Worm (Caenorhabditis elegans) whole organism, young adult: ENCODE results near the gene bed-2.

ENCODE experiments used
- B0019.2 ChIP-seq: fragments of 200-800 bp; sonication (Bioruptor generic); conservative IDR thresholded peaks from 2 replicates; pipeline ENCODE4 v1.3.6; 2022; ENCODE audit warnings: missing genetic modification reagents, missing genetic modification characterization, missing compliant biosample characterization
- B0035.1 ChIP-seq: sonication (generic microtip); optimal IDR thresholded peaks from 2 replicates; lab custom pipeline; 2016; ENCODE audit warnings: missing genetic modification characterization, mild to moderate bottlenecking, missing compliant biosample characterization, missing genotype, missing genetic modification reagents
- F10E7.11 ChIP-seq: sonication (generic microtip); optimal IDR thresholded peaks from 2 replicates; lab custom pipeline; 2017; ENCODE audit warnings: mild to moderate bottlenecking, missing genetic modification characterization, moderate library complexity, missing compliant biosample characterization
- F22D6.2 ChIP-seq: sonication (generic microtip); optimal IDR thresholded peaks from 2 replicates; lab custom pipeline; 2016; ENCODE audit warnings: mild to moderate bottlenecking, missing genetic modification characterization, missing compliant biosample characterization
- F39B2.1 ChIP-seq: fragments of 200-800 bp; sonication (Bioruptor generic); IDR thresholded peaks from 2 replicates; pipeline ENCODE4 v1.3.6; 2022; ENCODE audit warnings: missing genetic modification reagents, missing genetic modification characterization, missing compliant biosample characterization
- F57C9.4 ChIP-seq: sonication (generic microtip); optimal IDR thresholded peaks from 2 replicates; lab custom pipeline; 2017; ENCODE audit warnings: mild to moderate bottlenecking, missing genetic modification characterization, missing compliant biosample characterization
- K11D2.4 ChIP-seq: fragments of 200-800 bp; sonication (Bioruptor generic); IDR thresholded peaks from 2 replicates; pipeline ENCODE4 v1.3.6; 2022; ENCODE audit warnings: missing genetic modification reagents, missing genetic modification characterization, missing compliant biosample characterization
- T07F8.4 ChIP-seq: sonication (generic microtip); optimal IDR thresholded peaks from 2 replicates; lab custom pipeline; 2016; ENCODE audit warnings: mild to moderate bottlenecking, missing genetic modification characterization, moderate library complexity, missing compliant biosample characterization
- Y53G8AR.9 ChIP-seq: fragments of 200-800 bp; sonication (Bioruptor generic); conservative IDR thresholded peaks from 2 replicates; pipeline ENCODE4 v1.3.6; 2022; ENCODE audit warnings: missing genetic modification reagents, missing genetic modification characterization, missing compliant biosample characterization
- Y56A3A.18 ChIP-seq: fragments of 200-800 bp; sonication (Bioruptor generic); IDR thresholded peaks from 2 replicates; pipeline ENCODE4 v1.3.6; 2022; ENCODE audit warnings: missing genetic modification reagents, missing genetic modification characterization, missing compliant biosample characterization
- Y67H2A.10 ChIP-seq: fragments of 200-800 bp; sonication (Bioruptor generic); conservative IDR thresholded peaks from 2 replicates; pipeline ENCODE4 v1.3.6; 2022; ENCODE audit warnings: missing genetic modification reagents, missing genetic modification characterization, missing compliant biosample characterization
- athp-1 ChIP-seq: sonication (generic microtip); optimal IDR thresholded peaks from 2 replicates; lab custom pipeline; 2017; ENCODE audit warnings: mild to moderate bottlenecking, missing genetic modification characterization, missing compliant biosample characterization
- bed-2 ChIP-seq: fragments of 200-800 bp; sonication (Bioruptor generic); IDR thresholded peaks from 2 replicates; pipeline ENCODE4 v1.3.6; 2022; ENCODE audit warnings: missing genetic modification reagents, missing genetic modification characterization, missing compliant biosample characterization
- cebp-2 ChIP-seq: fragments of 200-800 bp; sonication (Bioruptor generic); IDR thresholded peaks from 2 replicates; pipeline ENCODE4 v1.3.6; 2022; ENCODE audit warnings: missing genetic modification characterization, missing compliant biosample characterization
- ceh-27 ChIP-seq: fragments of 200-800 bp; sonication (Bioruptor generic); optimal IDR thresholded peaks from 2 replicates; lab custom pipeline; 2018; ENCODE audit warnings: mild to moderate bottlenecking, missing genetic modification characterization, moderate library complexity, missing compliant biosample characterization
- ceh-40 ChIP-seq: fragments of 200-800 bp; sonication (Bioruptor generic); IDR thresholded peaks from 2 replicates; pipeline ENCODE4 v1.3.6; 2022; ENCODE audit warnings: missing genetic modification characterization, missing compliant biosample characterization
- ceh-91 ChIP-seq: fragments of 200-800 bp; sonication (Bioruptor generic); IDR thresholded peaks from 2 replicates; pipeline ENCODE4 v1.3.6; 2022; ENCODE audit warnings: missing genetic modification reagents, missing genetic modification characterization, missing compliant biosample characterization
- dpff-1 ChIP-seq: sonication (generic microtip); optimal IDR thresholded peaks from 2 replicates; lab custom pipeline; 2017; ENCODE audit warnings: mild to moderate bottlenecking, missing genetic modification characterization, missing compliant biosample characterization
- egl-18 ChIP-seq: fragments of 200-800 bp; sonication (Bioruptor generic); IDR thresholded peaks from 2 replicates; pipeline ENCODE4 v1.3.6; 2022; ENCODE audit warnings: missing genetic modification reagents, missing genetic modification characterization, missing compliant biosample characterization
- egrh-3 ChIP-seq: fragments of 200-800 bp; sonication (Bioruptor generic); IDR thresholded peaks from 2 replicates; pipeline ENCODE4 v1.3.6; 2022; ENCODE audit warnings: missing genetic modification reagents, missing genetic modification characterization, missing compliant biosample characterization
- ekl-4 ChIP-seq: fragments of 200-800 bp; sonication (Bioruptor generic); IDR thresholded peaks from 2 replicates; pipeline ENCODE4 v1.3.6; 2022; ENCODE audit warnings: missing genetic modification reagents, missing genetic modification characterization, missing compliant biosample characterization
- gei-17 ChIP-seq: fragments of 200-800 bp; sonication (Bioruptor generic); optimal IDR thresholded peaks from 2 replicates; lab custom pipeline; 2018; ENCODE audit warnings: mild to moderate bottlenecking, missing genetic modification characterization, missing compliant biosample characterization
- him-1 ChIP-seq: sonication (generic microtip); optimal IDR thresholded peaks from 2 replicates; lab custom pipeline; 2016; ENCODE audit warnings: missing genotype, missing genetic modification reagents, missing genetic modification characterization, missing compliant biosample characterization
- hlh-26 ChIP-seq: fragments of 200-800 bp; sonication (Bioruptor generic); conservative IDR thresholded peaks from 2 replicates; pipeline ENCODE4 v1.3.6; 2022; ENCODE audit warnings: missing genetic modification reagents, missing genetic modification characterization, missing compliant biosample characterization
- lin-26 ChIP-seq: fragments of 200-800 bp; sonication (Bioruptor generic); IDR thresholded peaks from 2 replicates; pipeline ENCODE4 v1.3.6; 2022; ENCODE audit warnings: missing genetic modification reagents, missing genetic modification characterization, missing compliant biosample characterization
- lin-35 ChIP-seq, 3 experiments: fragments of 150-350 bp in 2 of 3; sonication (generic microtip) in 1 of 3; optimal IDR thresholded peaks; 2 replicates each; lab custom pipeline; 2014 to 2018; ENCODE audit warnings: missing biosample characterization in 3 of 3, missing genetic modification characterization in 3 of 3, missing genetic modification reagents in 3 of 3
- lin-40 ChIP-seq: sonication (generic microtip); optimal IDR thresholded peaks from 2 replicates; lab custom pipeline; 2016; ENCODE audit warnings: missing genetic modification characterization, mild to moderate bottlenecking, missing compliant biosample characterization, missing genotype, missing genetic modification reagents
- lin-54 ChIP-seq: fragments of 200-800 bp; sonication (Bioruptor generic); optimal IDR thresholded peaks from 2 replicates; lab custom pipeline; 2018; ENCODE audit warnings: mild to moderate bottlenecking, missing genetic modification characterization, missing compliant biosample characterization
- madf-3 ChIP-seq: fragments of 200-800 bp; sonication (Bioruptor generic); IDR thresholded peaks from 2 replicates; pipeline ENCODE4 v1.3.6; 2022; ENCODE audit warnings: missing genetic modification reagents, missing genetic modification characterization, missing compliant biosample characterization
- madf-6 ChIP-seq: fragments of 200-800 bp; sonication (Bioruptor generic); IDR thresholded peaks from 2 replicates; pipeline ENCODE4 v1.3.6; 2022; ENCODE audit warnings: missing genetic modification reagents, missing genetic modification characterization, missing compliant biosample characterization
- nfya-1 ChIP-seq: sonication (generic microtip); optimal IDR thresholded peaks from 2 replicates; lab custom pipeline; 2017; ENCODE audit warnings: antibody characterized with exemption, missing compliant biosample characterization, missing genetic modification characterization, borderline replicate concordance; ENCODE audit not compliant: insufficient read depth
- nfya-2 ChIP-seq: fragments of 200-800 bp; sonication (Bioruptor generic); IDR thresholded peaks from 2 replicates; pipeline ENCODE4 v1.3.6; 2022; ENCODE audit warnings: missing genetic modification reagents, missing genetic modification characterization, missing compliant biosample characterization
- nhr-179 ChIP-seq: sonication (generic microtip); optimal IDR thresholded peaks from 2 replicates; lab custom pipeline; 2016; ENCODE audit warnings: mild to moderate bottlenecking, missing genetic modification characterization, missing compliant biosample characterization
- nhr-27 ChIP-seq: fragments of 200-800 bp; sonication (Bioruptor generic); optimal IDR thresholded peaks from 2 replicates; lab custom pipeline; 2018; ENCODE audit warnings: mild to moderate bottlenecking, missing genetic modification characterization, moderate library complexity, missing compliant biosample characterization
- nhr-80 ChIP-seq: sonication (generic microtip); optimal IDR thresholded peaks from 2 replicates; lab custom pipeline; 2016; ENCODE audit warnings: missing genetic modification characterization, missing compliant biosample characterization
- pbrm-1 ChIP-seq: fragments of 200-800 bp; sonication (Bioruptor generic); IDR thresholded peaks from 2 replicates; pipeline ENCODE4 v1.3.6; 2022; ENCODE audit warnings: missing genetic modification reagents, missing genetic modification characterization, missing compliant biosample characterization
- snpc-4 ChIP-seq, 5 experiments: fragments of 150-350 bp in 1 of 5; sonication (generic microtip) in 4 of 5; optimal IDR thresholded peaks; 2 replicates each; lab custom pipeline; 2014 to 2018; ENCODE audit warnings: missing genetic modification characterization in 5 of 5, missing biosample characterization in 3 of 5, antibody characterized with exemption in 2 of 5, mild to moderate bottlenecking in 2 of 5, missing compliant biosample characterization in 2 of 5, missing genotype in 2 of 5, moderate library complexity in 2 of 5, missing genetic modification reagents in 1 of 5
- somi-1 ChIP-seq: fragments of 200-800 bp; sonication (Bioruptor generic); optimal IDR thresholded peaks from 2 replicates; lab custom pipeline; 2018; ENCODE audit warnings: mild to moderate bottlenecking, missing genetic modification characterization, missing compliant biosample characterization
- sptf-2 ChIP-seq: fragments of 200-800 bp; sonication (Bioruptor generic); optimal IDR thresholded peaks from 2 replicates; lab custom pipeline; 2018; ENCODE audit warnings: mild to moderate bottlenecking, missing genetic modification characterization, missing compliant biosample characterization
- zfh-2 ChIP-seq: fragments of 200-800 bp; sonication (Bioruptor generic); conservative IDR thresholded peaks from 2 replicates; pipeline ENCODE4 v1.3.6; 2022; ENCODE audit warnings: missing genetic modification reagents, missing genetic modification characterization, missing compliant biosample characterization
- ztf-25 ChIP-seq: fragments of 200-800 bp; sonication (Bioruptor generic); IDR thresholded peaks from 2 replicates; pipeline ENCODE4 v1.3.6; 2022; ENCODE audit warnings: missing genetic modification reagents, missing genetic modification characterization, missing compliant biosample characterization

bed-2 gene

ce11 chrIII:11456577-11456976 is 14.0 kb downstream of the bed-2 start, which contains the start of gene plr-1:
Gene plr-1, plus strand, starts transcription at chrIII:11456877.
- TF ChIP-seq dpff-1 (tag; lab: Kevin White, UChicago) (no peak), him-1 (tag; lab: Kevin White, UChicago) (no peak), lin-35 (GFP tag; optimal IDR thresholded peaks at IDR 0.05; lab: Kevin White, UChicago) (no peak), madf-6 (GFP tag; lab: Robert Waterston, UW) (no peak)

ce11 chrIII:11453970-11454369 is 16.6 kb downstream of the bed-2 start:
- TF ChIP-seq B0019.2 (no peak), cebp-2 (GFP tag; lab: Robert Waterston, UW) (no peak), K11D2.4 (GFP tag; lab: Robert Waterston, UW) (no peak), athp-1 (no peak), ztf-25 (GFP tag; lab: Robert Waterston, UW) (no peak), ekl-4 (GFP tag; lab: Robert Waterston, UW) (no peak), nhr-27 (tag; lab: Kevin White, UChicago) (no peak), ceh-27 (GFP tag; lab: Kevin White, UChicago) (no peak), F22D6.2 (no peak), madf-6 (GFP tag; lab: Robert Waterston, UW) (no peak), nfya-1 (tag; lab: Kevin White, UChicago) (no peak), somi-1 (GFP tag; lab: Kevin White, UChicago) (no peak), hlh-26 (GFP tag; lab: Robert Waterston, UW) (no peak), ceh-91 (no peak), ceh-40 (GFP tag; lab: Robert Waterston, UW) (no peak), pbrm-1 (GFP tag; lab: Robert Waterston, UW) (no peak), Y53G8AR.9 (GFP tag; lab: Robert Waterston, UW) (no peak), egrh-3 (GFP tag; lab: Robert Waterston, UW) (no peak)

- TF ChIP-seq K11D2.4 (GFP tag; lab: Robert Waterston, UW), result no peak
- no peak for TF ChIP-seq sptf-2 (GFP tag; lab: Kevin White, UChicago)
- TF ChIP-seq madf-3, result no peak
- TF ChIP-seq madf-6 (GFP tag; lab: Robert Waterston, UW), result no peak
- no peak for TF ChIP-seq nhr-27 (tag; lab: Kevin White, UChicago)
- no peak for TF ChIP-seq nhr-80 (tag; lab: Kevin White, UChicago)
- no peak for TF ChIP-seq egl-18 (GFP tag; lab: Robert Waterston, UW)
- TF ChIP-seq lin-26 (GFP tag; lab: Robert Waterston, UW), result no peak
- no peak for TF ChIP-seq dpff-1 (tag; lab: Kevin White, UChicago)
- TF ChIP-seq bed-2 (GFP tag; lab: Robert Waterston, UW), result no peak
- TF ChIP-seq lin-40, result no peak
- no peak for TF ChIP-seq nhr-179
- TF ChIP-seq B0035.1, result no peak
- TF ChIP-seq F10E7.11 (tag; lab: Kevin White, UChicago), result no peak
- no peak for TF ChIP-seq gei-17 (GFP tag; lab: Kevin White, UChicago)
- TF ChIP-seq, all 124 proteins: peak for 0
These were observed 18.1 kb downstream of the bed-2 start for ce11 chrIII:11452530-11452929.

- TF ChIP-seq nhr-27 (tag; lab: Kevin White, UChicago) (no peak), snpc-4 (GFP tag; optimal IDR thresholded peaks at IDR 0.05; lab: Kevin White, UChicago) (no peak), snpc-4 (tag; optimal IDR thresholded peaks at IDR 0.05; lab: Kevin White, UChicago) (no peak), Y56A3A.18 (no peak), sptf-2 (GFP tag; lab: Kevin White, UChicago) (no peak), F39B2.1 (no peak), nfya-2 (GFP tag; lab: Robert Waterston, UW) (no peak), F57C9.4 (tag; lab: Kevin White, UChicago) (no peak), Y67H2A.10 (GFP tag; lab: Robert Waterston, UW) (no peak), zfh-2 (GFP tag; lab: Robert Waterston, UW) (no peak), T07F8.4 (no peak), lin-26 (GFP tag; lab: Robert Waterston, UW) (no peak), lin-54 (GFP tag; lab: Kevin White, UChicago) (no peak), B0019.2 (no peak)
- TF ChIP-seq, all 124 proteins: peak for 0
These were observed 19.2 kb downstream of the bed-2 start for ce11 chrIII:11451380-11451779.
